Worm (Caenorhabditis elegans): ENCODE measurements around the gene cox-5A.

The cox-5A gene

DNA sequence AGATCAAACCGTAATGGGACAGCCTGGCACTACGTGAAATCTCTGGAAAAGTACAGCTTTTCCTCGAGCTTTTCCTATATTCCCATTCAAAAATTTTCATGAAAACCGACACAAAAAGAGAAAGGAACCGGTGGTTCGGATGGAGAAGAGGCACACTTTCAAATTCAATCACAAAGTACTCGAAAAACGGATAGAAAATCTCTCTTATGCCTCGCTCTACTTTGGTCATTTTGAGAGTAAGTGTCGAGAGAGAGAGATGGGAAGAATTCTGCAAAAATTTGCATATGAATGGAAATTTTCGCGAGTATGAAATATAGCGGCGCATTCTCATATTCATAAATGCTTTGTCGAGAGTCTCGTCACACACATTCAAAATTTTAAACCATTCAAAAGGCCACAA is 12.5 kb upstream of the cox-5A start:
- peak; percentile 35 for TF ChIP-seq fkh-10 (GFP tag; optimal IDR thresholded peaks at IDR 0.05)
- no peak for TF ChIP-seq ztf-4 (tag; optimal IDR thresholded peaks at IDR 0.05)
- no peak for TF ChIP-seq nhr-28 (tag; optimal IDR thresholded peaks at IDR 0.05)

DNA sequence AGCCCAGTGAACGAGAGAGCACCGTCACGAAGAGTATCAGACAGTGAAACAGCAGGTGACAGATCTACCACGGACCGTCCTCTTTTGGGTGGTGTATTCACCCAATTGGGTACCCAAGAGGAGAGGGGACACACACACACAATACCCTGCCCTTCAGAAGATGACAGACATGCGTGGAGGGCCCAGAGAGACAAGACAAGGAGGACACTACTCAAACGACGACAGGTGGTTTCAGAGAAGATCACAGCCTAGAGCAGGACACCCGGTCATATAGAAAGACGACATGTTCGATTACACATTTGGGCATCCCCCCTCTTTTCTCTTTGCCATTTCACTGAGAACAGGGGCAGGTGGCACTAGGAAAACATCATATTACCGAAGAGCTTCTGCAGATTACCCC is 11.1 kb upstream of the cox-5A start:
- TF ChIP-seq skn-1 (tag; optimal IDR thresholded peaks at IDR 0.05), result no peak
- TF ChIP-seq nhr-237 (tag; optimal IDR thresholded peaks at IDR 0.05), result no peak
- no peak for TF ChIP-seq zag-1 (tag; optimal IDR thresholded peaks at IDR 0.05)
- TF ChIP-seq ztf-4 (tag; optimal IDR thresholded peaks at IDR 0.05), result no peak
- no peak for TF ChIP-seq nhr-77 (tag; optimal IDR thresholded peaks at IDR 0.05)
- no peak for TF ChIP-seq fkh-10 (GFP tag; optimal IDR thresholded peaks at IDR 0.05)
- TF ChIP-seq nhr-43 (tag; optimal IDR thresholded peaks at IDR 0.05; ENCODE audit: poor library complexity, severe bottlenecking), result no peak
- TF ChIP-seq ceh-82 (tag; optimal IDR thresholded peaks at IDR 0.05), result no peak
- TF ChIP-seq sea-2 (GFP tag; optimal IDR thresholded peaks at IDR 0.05), result no peak

DNA sequence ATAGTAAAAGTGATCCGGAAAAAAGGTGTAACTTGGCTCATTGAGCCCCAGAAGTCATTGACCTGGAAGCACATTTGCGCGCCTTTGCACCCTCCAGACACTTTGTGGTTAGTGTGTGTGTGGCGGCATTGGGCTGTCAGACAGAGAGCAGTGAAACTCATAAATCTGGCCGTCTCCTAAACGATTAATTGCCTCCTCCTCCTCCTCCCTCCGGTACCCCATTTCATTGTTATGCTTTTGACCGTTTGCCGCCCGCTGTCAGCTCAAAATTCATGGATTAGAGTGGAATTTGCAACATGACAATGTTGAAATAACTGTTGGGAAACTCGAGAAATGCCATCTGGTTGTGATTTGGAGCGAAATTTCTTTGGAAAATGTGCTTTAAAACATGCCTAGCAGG is 1.2 kb upstream of the cox-5A start:
- TF ChIP-seq ztf-11 (tag; optimal IDR thresholded peaks at IDR 0.05), result no peak
- peak; percentile 27 for TF ChIP-seq lin-39 (tag; optimal IDR thresholded peaks at IDR 0.05)

DNA sequence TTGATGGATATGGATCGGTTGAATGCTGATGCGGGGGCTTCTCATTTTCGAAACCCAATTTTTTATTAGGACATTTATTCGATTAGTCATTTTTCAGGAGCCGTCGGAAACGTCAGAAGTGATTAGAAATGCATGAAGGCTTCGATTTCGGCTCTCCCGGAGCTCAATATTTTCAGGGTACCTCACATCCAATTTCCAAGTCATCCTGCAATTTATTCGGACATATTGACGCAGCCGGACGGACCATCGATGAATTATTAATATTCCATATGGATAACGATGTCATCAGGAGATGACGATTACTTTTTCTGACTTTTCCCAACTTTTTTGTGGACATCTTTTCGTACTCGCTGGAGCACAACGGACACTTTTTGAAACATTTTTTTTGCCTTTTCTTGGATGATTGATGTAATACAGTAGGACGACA is 1.3 kb downstream of the cox-5A start:
- TF ChIP-seq ama-1 (optimal IDR thresholded peaks at IDR 0.05), result peak; percentile 70
- peak; percentile 37 for TF ChIP-seq elt-2 (tag; optimal IDR thresholded peaks at IDR 0.05)
- no peak for TF ChIP-seq nhr-25 (tag; optimal IDR thresholded peaks at IDR 0.05)
- peak; percentile 22 for TF ChIP-seq lsy-12 (tag; optimal IDR thresholded peaks at IDR 0.05)
- no peak for TF ChIP-seq nhr-77 (tag; optimal IDR thresholded peaks at IDR 0.05)
- TF ChIP-seq elt-1 (tag; optimal IDR thresholded peaks at IDR 0.05), result no peak
- no peak for TF ChIP-seq ztf-11 (tag; optimal IDR thresholded peaks at IDR 0.05)
- no peak for TF ChIP-seq sea-2 (GFP tag; optimal IDR thresholded peaks at IDR 0.05)
- TF ChIP-seq snpc-4 (tag; optimal IDR thresholded peaks at IDR 0.05), result no peak
- TF ChIP-seq nhr-237 (tag; optimal IDR thresholded peaks at IDR 0.05), result no peak
- TF ChIP-seq zag-1 (tag; optimal IDR thresholded peaks at IDR 0.05), result no peak
- TF ChIP-seq daf-12 (tag; optimal IDR thresholded peaks at IDR 0.05), result no peak
- no peak for TF ChIP-seq fos-1 (tag; optimal IDR thresholded peaks at IDR 0.05)
- TF ChIP-seq aly-2 (tag; optimal IDR thresholded peaks at IDR 0.05), result peak; percentile 86
- no peak for TF ChIP-seq egl-5 (tag; optimal IDR thresholded peaks at IDR 0.05)
- TF ChIP-seq ztf-4 (tag; optimal IDR thresholded peaks at IDR 0.05), result no peak
- no peak for TF ChIP-seq eor-1 (tag; optimal IDR thresholded peaks at IDR 0.05)
- TF ChIP-seq fkh-2 (tag; optimal IDR thresholded peaks at IDR 0.05), result no peak
- no peak for TF ChIP-seq lin-15B (tag; optimal IDR thresholded peaks at IDR 0.05)
- TF ChIP-seq nfya-1 (tag; optimal IDR thresholded peaks at IDR 0.05; ENCODE audit: insufficient read depth), result no peak
- no peak for TF ChIP-seq ZK546.5 (tag; optimal IDR thresholded peaks at IDR 0.05)
- TF ChIP-seq ceh-16 (tag; optimal IDR thresholded peaks at IDR 0.05), result no peak
- no peak for TF ChIP-seq jun-1 (tag; optimal IDR thresholded peaks at IDR 0.05)
- TF ChIP-seq nhr-43 (tag; optimal IDR thresholded peaks at IDR 0.05; ENCODE audit: poor library complexity, severe bottlenecking), result peak; percentile 87
- no peak for TF ChIP-seq ceh-9 (tag; optimal IDR thresholded peaks at IDR 0.05)
- TF ChIP-seq R02D3.7 (tag; optimal IDR thresholded peaks at IDR 0.05), result peak; percentile 46
- TF ChIP-seq nhr-11 (tag; optimal IDR thresholded peaks at IDR 0.05), result peak; percentile 42
- peak; percentile 44 for TF ChIP-seq lin-39 (tag; optimal IDR thresholded peaks at IDR 0.05)
- TF ChIP-seq nhr-12 (tag; optimal IDR thresholded peaks at IDR 0.05), result no peak
- TF ChIP-seq nhr-76 (tag; optimal IDR thresholded peaks at IDR 0.05), result no peak
- peak; percentile 12 for TF ChIP-seq tbx-2 (tag; optimal IDR thresholded peaks at IDR 0.05)
- TF ChIP-seq nhr-23 (tag; optimal IDR thresholded peaks at IDR 0.05), result no peak
- no peak for TF ChIP-seq hmg-11 (tag; optimal IDR thresholded peaks at IDR 0.05)
- no peak for TF ChIP-seq pqm-1 (tag; optimal IDR thresholded peaks at IDR 0.05)
- no peak for TF ChIP-seq mdl-1 (tag; optimal IDR thresholded peaks at IDR 0.05)
- TF ChIP-seq skn-1 (tag; optimal IDR thresholded peaks at IDR 0.05), result no peak
- no peak for TF ChIP-seq nhr-28 (tag; optimal IDR thresholded peaks at IDR 0.05)
- TF ChIP-seq ceh-28 (tag; optimal IDR thresholded peaks at IDR 0.05), result peak; percentile 63
- no peak for TF ChIP-seq unc-62 (GFP tag; optimal IDR thresholded peaks at IDR 0.05)
- no peak for TF ChIP-seq nhr-67 (tag; optimal IDR thresholded peaks at IDR 0.05)
- peak; percentile 2 for TF ChIP-seq pha-4 (tag; optimal IDR thresholded peaks at IDR 0.05)
- no peak for TF ChIP-seq mml-1 (tag; optimal IDR thresholded peaks at IDR 0.05)
- no peak for TF ChIP-seq elt-3 (tag; optimal IDR thresholded peaks at IDR 0.05)
- no peak for TF ChIP-seq fkh-10 (GFP tag; optimal IDR thresholded peaks at IDR 0.05)
- TF ChIP-seq ceh-82 (tag; optimal IDR thresholded peaks at IDR 0.05), result no peak
- TF ChIP-seq egl-27 (tag; optimal IDR thresholded peaks at IDR 0.05), result no peak
- no peak for TF ChIP-seq unc-39 (tag; optimal IDR thresholded peaks at IDR 0.05)

All from whole organism, L3 larva.